Worm (Caenorhabditis elegans) whole organism, L2 larva: ENCODE measurements around the gene nlp-34.

Source experiments
- ama-1 ChIP-seq: fragments of 150-350 bp; optimal IDR thresholded peaks from 2 replicates; lab custom pipeline; 2018; ENCODE audit warnings: inconsistent platforms
- blmp-1 ChIP-seq: sonication (generic microtip); optimal IDR thresholded peaks from 2 replicates; lab custom pipeline; 2017; ENCODE audit warnings: missing genetic modification characterization, mild to moderate bottlenecking, missing compliant biosample characterization, antibody characterized with exemption, moderate library complexity; ENCODE audit not compliant: insufficient read depth
- fos-1 ChIP-seq: fragments of 150-350 bp; optimal IDR thresholded peaks from 2 replicates; lab custom pipeline; 2014; ENCODE audit warnings: missing biosample characterization, missing genetic modification characterization
- lin-39 ChIP-seq: fragments of 150-350 bp; optimal IDR thresholded peaks from 2 replicates; lab custom pipeline; 2014; ENCODE audit warnings: missing biosample characterization, missing genetic modification reagents, missing genetic modification characterization
- nhr-11 ChIP-seq: fragments of 150-350 bp; optimal IDR thresholded peaks from 2 replicates; lab custom pipeline; 2014; ENCODE audit warnings: missing biosample characterization, missing genetic modification characterization
- nhr-23 ChIP-seq: fragments of 150-350 bp; optimal IDR thresholded peaks from 2 replicates; lab custom pipeline; 2014; ENCODE audit warnings: missing biosample characterization, missing genetic modification reagents, missing genetic modification characterization
- nhr-237 ChIP-seq: fragments of 150-350 bp; optimal IDR thresholded peaks from 2 replicates; lab custom pipeline; 2014; ENCODE audit warnings: missing biosample characterization, missing genetic modification characterization
- snpc-4 ChIP-seq: fragments of 150-350 bp; optimal IDR thresholded peaks from 2 replicates; lab custom pipeline; 2014; ENCODE audit warnings: missing biosample characterization, missing genetic modification characterization
- unc-39 ChIP-seq: fragments of 150-350 bp; optimal IDR thresholded peaks from 2 replicates; lab custom pipeline; 2014; ENCODE audit warnings: missing biosample characterization, missing genetic modification characterization
- unc-55 ChIP-seq: fragments of 150-350 bp; sonication (generic microtip); optimal IDR thresholded peaks from 3 replicates; lab custom pipeline; 2014; ENCODE audit warnings: missing biosample characterization, missing genetic modification reagents, missing genetic modification characterization
- unc-62 ChIP-seq: fragments of 150-350 bp; optimal IDR thresholded peaks from 2 replicates; lab custom pipeline; 2014; ENCODE audit warnings: missing biosample characterization, missing genetic modification reagents, missing genetic modification characterization
- ztf-1 ChIP-seq: fragments of 200-800 bp; sonication (Bioruptor generic); conservative IDR thresholded peaks from 2 replicates; pipeline ENCODE4 v1.3.6; 2022; ENCODE audit warnings: missing genetic modification characterization, missing compliant biosample characterization
- ztf-4 ChIP-seq: fragments of 150-350 bp; optimal IDR thresholded peaks from 2 replicates; lab custom pipeline; 2014; ENCODE audit warnings: missing biosample characterization, missing genetic modification characterization

ce11 chrV:3979053-3979452 is at the start of gene nlp-34:
- TF ChIP-seq ztf-4 (no peak), snpc-4 (tag; lab: Kevin White, UChicago) (no peak), nhr-237 (tag; lab: Kevin White, UChicago) (no peak), nhr-11 (tag; lab: Kevin White, UChicago) (no peak), unc-62 (GFP tag; lab: Kevin White, UChicago) (no peak), lin-39 (tag; lab: Kevin White, UChicago) (no peak), nhr-23 (tag; lab: Kevin White, UChicago) (no peak), unc-39 (tag; lab: Kevin White, UChicago) (no peak), unc-55 (no peak), ama-1 (lab: Kevin White, UChicago) (no peak), ztf-1 (no peak), fos-1 (tag; lab: Kevin White, UChicago) (no peak), blmp-1 (no peak)
